Fruit fly (Drosophila melanogaster) S2 (cell line): ENCODE measurements around the gene Pi3K92E.

ENCODE experiments used
- CG8478 ChIP-seq: fragments of >200 bp; optimal IDR thresholded peaks from 2 replicates; lab custom pipeline; 2018
- CTCF ChIP-seq, 2 experiments: fragments of >200 bp; optimal IDR thresholded peaks; 2 replicates each; lab custom pipeline; 2018

DNA sequence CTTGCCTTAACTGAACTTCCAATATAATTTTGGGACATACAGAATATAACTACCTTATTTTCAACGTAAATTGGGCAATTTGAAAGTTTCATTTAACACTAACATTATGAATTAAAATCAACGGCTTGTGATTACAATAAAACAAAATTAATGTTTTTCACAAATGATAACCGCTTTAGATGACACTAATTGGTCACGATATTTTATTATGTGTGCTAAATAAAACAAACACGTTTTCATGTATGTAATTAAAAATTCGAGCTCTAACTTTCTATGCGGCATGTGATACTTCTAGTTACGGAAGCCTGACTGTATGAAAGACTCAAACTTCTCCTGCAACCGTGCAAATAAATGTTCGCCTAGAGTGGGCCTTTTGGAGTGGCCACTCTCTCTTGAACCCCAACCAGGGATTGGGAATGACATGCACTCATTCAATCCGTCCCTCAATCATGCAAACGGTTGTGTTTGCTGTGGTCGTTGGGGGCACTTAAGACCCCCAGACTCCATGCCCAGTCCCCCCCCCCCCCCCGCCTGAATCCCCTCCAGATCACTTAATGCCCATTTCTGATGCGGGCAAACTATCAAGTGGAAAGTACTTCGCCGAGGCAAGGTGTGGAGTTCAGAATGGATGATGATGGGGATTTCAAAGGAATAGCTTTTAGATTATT, 39.3 kb downstream of the Pi3K92E start:
- TF ChIP-seq CG8478 (lab: Kevin White, UChicago): no peak
- TF ChIP-seq CTCF (optimal IDR thresholded peaks at IDR 0.05; lab: Kevin White, UChicago): no peak
